Fruit fly (Drosophila melanogaster): ENCODE measurements around the gene Cox17.

Cox17 gene

dm6 chrX:15043013-15043699, 41.3 kb downstream of the Cox17 start:
- TF ChIP-seq insv (optimal IDR thresholded peaks at IDR 0.05) (no peak), h (optimal IDR thresholded peaks at IDR 0.05) (no peak), Myc (optimal IDR thresholded peaks at IDR 0.05) (no peak), Sin3A (optimal IDR thresholded peaks at IDR 0.05) (no peak), psq (optimal IDR thresholded peaks at IDR 0.05) (no peak), ttk (optimal IDR thresholded peaks at IDR 0.05) (no peak)

dm6 chrX:15042499-15042898, 42.0 kb downstream of the Cox17 start:
- TF ChIP-seq insv (optimal IDR thresholded peaks at IDR 0.05) (no peak), h (optimal IDR thresholded peaks at IDR 0.05) (no peak), ttk (optimal IDR thresholded peaks at IDR 0.05) (no peak), Myc (optimal IDR thresholded peaks at IDR 0.05) (no peak), Sin3A (optimal IDR thresholded peaks at IDR 0.05) (no peak), psq (optimal IDR thresholded peaks at IDR 0.05) (no peak)
